Worm (Caenorhabditis elegans) whole organism, L1 larva: ENCODE results near the gene F53F8.7.

ENCODE experiments used
- C04F5.9 ChIP-seq: sonication (generic microtip); optimal IDR thresholded peaks from 2 replicates; lab custom pipeline; 2016; ENCODE audit warnings: missing genetic modification characterization, missing compliant biosample characterization
- blmp-1 ChIP-seq: fragments of 150-350 bp; optimal IDR thresholded peaks from 2 replicates; lab custom pipeline; 2014; ENCODE audit warnings: missing biosample characterization, missing genetic modification characterization
- ceh-63 ChIP-seq: fragments of 200-800 bp; sonication (Bioruptor generic); optimal IDR thresholded peaks from 2 replicates; lab custom pipeline; 2018; ENCODE audit warnings: mild to moderate bottlenecking, missing genetic modification characterization, missing compliant biosample characterization
- ceh-82 ChIP-seq, 3 experiments: fragments of 150-350 bp in 1 of 3; sonication (generic microtip) in 2 of 3; optimal IDR thresholded peaks; 2 replicates each; lab custom pipeline; 2014 to 2017; ENCODE audit warnings: missing biosample characterization in 3 of 3, missing genetic modification characterization in 3 of 3
- ceh-90 ChIP-seq: sonication (generic microtip); optimal IDR thresholded peaks from 2 replicates; lab custom pipeline; 2016; ENCODE audit warnings: missing genetic modification characterization, missing compliant biosample characterization
- ces-1 ChIP-seq: fragments of 150-350 bp; optimal IDR thresholded peaks from 2 replicates; lab custom pipeline; 2014; ENCODE audit warnings: missing biosample characterization, missing genetic modification reagents, missing genetic modification characterization
- efl-1 ChIP-seq, 4 experiments: fragments of 150-350 bp; optimal IDR thresholded peaks in 3 of 4; peaks in 1 of 4; 1 replicate in 1 of 4; 2 replicates in 3 of 4; lab custom pipeline; 2014; ENCODE audit warnings: missing biosample characterization in 2 of 4, missing genetic modification characterization in 2 of 4, missing genetic modification reagents in 2 of 4
- elt-2 ChIP-seq: sonication (generic microtip); optimal IDR thresholded peaks from 2 replicates; lab custom pipeline; 2016; ENCODE audit warnings: missing genetic modification characterization, mild to moderate bottlenecking, inconsistent platforms, missing compliant biosample characterization, missing genetic modification reagents
- ets-5 ChIP-seq: fragments of 200-800 bp; sonication (Bioruptor generic); IDR thresholded peaks from 2 replicates; pipeline ENCODE4 v1.3.6; 2022; ENCODE audit warnings: missing genetic modification characterization, missing compliant biosample characterization
- fkh-10 ChIP-seq: sonication (generic microtip); optimal IDR thresholded peaks from 2 replicates; lab custom pipeline; 2017; ENCODE audit warnings: missing biosample characterization, missing genetic modification reagents, missing genetic modification characterization
- fkh-4 ChIP-seq: sonication (generic microtip); optimal IDR thresholded peaks from 2 replicates; lab custom pipeline; 2016; ENCODE audit warnings: missing compliant biosample characterization, missing genetic modification characterization, borderline replicate concordance
- fkh-8 ChIP-seq: sonication (generic microtip); optimal IDR thresholded peaks from 2 replicates; lab custom pipeline; 2016; ENCODE audit warnings: mild to moderate bottlenecking, missing genetic modification characterization, missing compliant biosample characterization
- fos-1 ChIP-seq: fragments of 150-350 bp; optimal IDR thresholded peaks from 2 replicates; lab custom pipeline; 2014; ENCODE audit warnings: missing biosample characterization, missing genetic modification characterization
- grh-1 ChIP-seq: fragments of 200-800 bp; sonication (Bioruptor generic); IDR thresholded peaks from 2 replicates; pipeline ENCODE4 v1.3.6; 2022; ENCODE audit warnings: missing genetic modification reagents, missing genetic modification characterization, missing compliant biosample characterization
- hlh-17 ChIP-seq: fragments of 200-800 bp; sonication (Bioruptor generic); optimal IDR thresholded peaks from 2 replicates; lab custom pipeline; 2018; ENCODE audit warnings: missing genetic modification characterization, mild to moderate bottlenecking, missing compliant biosample characterization, moderate library complexity, borderline replicate concordance
- hpl-2 ChIP-seq: fragments of 150-350 bp; optimal IDR thresholded peaks from 2 replicates; lab custom pipeline; 2014; ENCODE audit warnings: missing biosample characterization, missing genetic modification reagents, missing genetic modification characterization
- irx-1 ChIP-seq: sonication (generic microtip); optimal IDR thresholded peaks from 2 replicates; lab custom pipeline; 2016; ENCODE audit warnings: missing genetic modification characterization, missing compliant biosample characterization
- lin-14 ChIP-seq: fragments of 200-800 bp; sonication (Bioruptor generic); optimal IDR thresholded peaks from 2 replicates; lab custom pipeline; 2018; ENCODE audit warnings: mild to moderate bottlenecking, missing genetic modification characterization, moderate library complexity, missing compliant biosample characterization
- lin-35 ChIP-seq, 2 experiments: fragments of 150-350 bp; optimal IDR thresholded peaks; 2 replicates each; lab custom pipeline; 2014; ENCODE audit warnings: missing biosample characterization in 2 of 2, missing genetic modification characterization in 2 of 2, missing genetic modification reagents in 2 of 2
- lin-39 ChIP-seq: fragments of 150-350 bp; optimal IDR thresholded peaks from 2 replicates; lab custom pipeline; 2014; ENCODE audit warnings: missing biosample characterization, missing genetic modification reagents, missing genetic modification characterization
- lir-3 ChIP-seq: sonication (generic microtip); optimal IDR thresholded peaks from 2 replicates; lab custom pipeline; 2016; ENCODE audit warnings: mild to moderate bottlenecking, missing genetic modification characterization, moderate library complexity, missing compliant biosample characterization; ENCODE audit not compliant: poor library complexity
- lsy-2 ChIP-seq, 2 experiments: fragments of 150-350 bp; optimal IDR thresholded peaks; 2 replicates each; lab custom pipeline; 2014; ENCODE audit warnings: missing biosample characterization in 2 of 2, missing genetic modification characterization in 2 of 2
- mab-9 ChIP-seq: fragments of 200-800 bp; sonication (Bioruptor generic); IDR thresholded peaks from 2 replicates; pipeline ENCODE4 v1.3.6; 2022; ENCODE audit warnings: missing genetic modification reagents, missing genetic modification characterization, missing compliant biosample characterization
- mdl-1 ChIP-seq, 2 experiments: fragments of 150-350 bp; optimal IDR thresholded peaks; 2 replicates each; lab custom pipeline; 2014 to 2017; ENCODE audit warnings: missing biosample characterization in 2 of 2, missing genetic modification characterization in 2 of 2, inconsistent platforms in 1 of 2
- mef-2 ChIP-seq: fragments of 150-350 bp; optimal IDR thresholded peaks from 2 replicates; lab custom pipeline; 2014; ENCODE audit warnings: missing biosample characterization, missing genetic modification characterization
- mep-1 ChIP-seq: fragments of 150-350 bp; optimal IDR thresholded peaks from 2 replicates; lab custom pipeline; 2014; ENCODE audit warnings: missing biosample characterization, missing genetic modification characterization
- nhr-12 ChIP-seq: sonication (generic microtip); optimal IDR thresholded peaks from 2 replicates; lab custom pipeline; 2017; ENCODE audit warnings: missing biosample characterization, missing genetic modification characterization
- nhr-19 ChIP-seq: fragments of 200-800 bp; sonication (Bioruptor generic); conservative IDR thresholded peaks from 2 replicates; pipeline ENCODE4 v1.3.6; 2022; ENCODE audit warnings: missing genetic modification characterization, missing compliant biosample characterization
- nhr-20 ChIP-seq: sonication (generic microtip); optimal IDR thresholded peaks from 2 replicates; lab custom pipeline; 2016; ENCODE audit warnings: mild to moderate bottlenecking, missing genetic modification characterization, missing compliant biosample characterization
- nhr-237 ChIP-seq: fragments of 150-350 bp; optimal IDR thresholded peaks from 2 replicates; lab custom pipeline; 2014; ENCODE audit warnings: missing biosample characterization, missing genetic modification characterization
- nhr-47 ChIP-seq: sonication (generic microtip); optimal IDR thresholded peaks from 2 replicates; lab custom pipeline; 2016; ENCODE audit warnings: mild to moderate bottlenecking, missing genetic modification characterization, moderate library complexity, missing compliant biosample characterization
- nhr-71 ChIP-seq: sonication (generic microtip); optimal IDR thresholded peaks from 2 replicates; lab custom pipeline; 2016; ENCODE audit warnings: mild to moderate bottlenecking, missing genetic modification characterization, moderate library complexity, missing compliant biosample characterization
- nhr-85 ChIP-seq: sonication (generic microtip); peaks from one replicate; lab custom pipeline; 2016; ENCODE audit warnings: missing genetic modification characterization, inconsistent platforms, missing compliant biosample characterization
- nhr-90 ChIP-seq: sonication (generic microtip); optimal IDR thresholded peaks from 2 replicates; lab custom pipeline; 2016; ENCODE audit warnings: mild to moderate bottlenecking, missing genetic modification characterization, missing compliant biosample characterization; ENCODE audit not compliant: poor library complexity
- pag-3 ChIP-seq: sonication (generic microtip); optimal IDR thresholded peaks from 2 replicates; lab custom pipeline; 2017; ENCODE audit warnings: missing genetic modification characterization, mild to moderate bottlenecking, missing compliant biosample characterization, antibody characterized with exemption, borderline replicate concordance; ENCODE audit not compliant: insufficient read depth
- rnt-1 ChIP-seq: sonication (generic microtip); optimal IDR thresholded peaks from 2 replicates; lab custom pipeline; 2016; ENCODE audit warnings: mild to moderate bottlenecking, missing genetic modification characterization, moderate library complexity, missing compliant biosample characterization
- snpc-4 ChIP-seq: fragments of 150-350 bp; optimal IDR thresholded peaks from 2 replicates; lab custom pipeline; 2014; ENCODE audit warnings: missing biosample characterization, missing genetic modification characterization
- snu-23 ChIP-seq: sonication (generic microtip); optimal IDR thresholded peaks from 2 replicates; lab custom pipeline; 2016; ENCODE audit warnings: missing genetic modification characterization, missing compliant biosample characterization
- sox-4 ChIP-seq: sonication (generic microtip); optimal IDR thresholded peaks from 2 replicates; lab custom pipeline; 2016; ENCODE audit warnings: missing genetic modification characterization, missing compliant biosample characterization
- swsn-7 ChIP-seq: sonication (generic microtip); optimal IDR thresholded peaks from 2 replicates; lab custom pipeline; 2016; ENCODE audit warnings: missing genetic modification characterization, missing compliant biosample characterization
- tbx-2 ChIP-seq: sonication (generic microtip); optimal IDR thresholded peaks from 2 replicates; lab custom pipeline; 2016; ENCODE audit warnings: missing genetic modification characterization, missing compliant biosample characterization
- tlp-1 ChIP-seq: fragments of 150-350 bp; optimal IDR thresholded peaks from 2 replicates; lab custom pipeline; 2014; ENCODE audit warnings: missing biosample characterization, missing genetic modification characterization
- unc-130 ChIP-seq: fragments of 150-350 bp; optimal IDR thresholded peaks from 2 replicates; lab custom pipeline; 2017; ENCODE audit warnings: missing biosample characterization, missing genetic modification characterization, inconsistent platforms
- unc-86 ChIP-seq: sonication (generic microtip); optimal IDR thresholded peaks from 2 replicates; lab custom pipeline; 2016; ENCODE audit warnings: missing genetic modification characterization, missing compliant biosample characterization
- unc-98 ChIP-seq: fragments of 200-800 bp; sonication (Bioruptor generic); IDR thresholded peaks from 2 replicates; pipeline ENCODE4 v1.3.6; 2022; ENCODE audit warnings: missing genetic modification characterization, missing compliant biosample characterization
- vab-15 ChIP-seq: sonication (generic microtip); optimal IDR thresholded peaks from 2 replicates; lab custom pipeline; 2017; ENCODE audit warnings: missing genotype, mild to moderate bottlenecking, missing genetic modification characterization, missing compliant biosample characterization
- xbp-1 ChIP-seq: sonication (generic microtip); optimal IDR thresholded peaks from 2 replicates; lab custom pipeline; 2016; ENCODE audit warnings: missing genetic modification characterization, missing compliant biosample characterization
- ztf-4 ChIP-seq: fragments of 150-350 bp; optimal IDR thresholded peaks from 2 replicates; lab custom pipeline; 2014; ENCODE audit warnings: missing biosample characterization, missing genetic modification characterization

The F53F8.7 gene

ce11 chrV:20710156-20710555 lies 12.0 kb upstream of the F53F8.7 start:
- peak; percentile 6 for TF ChIP-seq xbp-1 (tag; lab: Kevin White, UChicago)
- peak; percentile 12 for TF ChIP-seq fkh-10 (GFP tag; lab: Kevin White, UChicago)
- TF ChIP-seq lir-3 (tag; lab: Kevin White, UChicago) = peak; percentile 43
- peak; percentile 50 to 51 for TF ChIP-seq lsy-2 (tag; optimal IDR thresholded peaks at IDR 0.05; lab: Kevin White, UChicago)
- no peak for TF ChIP-seq nhr-85 (tag; lab: Kevin White, UChicago)
- peak in 1 of 2 experiments; percentile 45 for TF ChIP-seq lin-35 (GFP tag; optimal IDR thresholded peaks at IDR 0.05; lab: Kevin White, UChicago)
- TF ChIP-seq nhr-47 (tag; lab: Kevin White, UChicago) = peak; percentile 26
- peak; percentile 66 for TF ChIP-seq nhr-71
- peak; percentile 47 for TF ChIP-seq fkh-8
- TF ChIP-seq ets-5 (GFP tag; lab: Robert Waterston, UW) = no peak
- no peak for TF ChIP-seq grh-1 (GFP tag; lab: Robert Waterston, UW)
- peak; percentile 39 for TF ChIP-seq snu-23
- peak; percentile 81 for TF ChIP-seq lin-14 (GFP tag; lab: Kevin White, UChicago)
- peak; percentile 18 to 31 for TF ChIP-seq efl-1 (optimal IDR thresholded peaks at IDR 0.05; lab: Kevin White, UChicago)
- TF ChIP-seq efl-1 (GFP tag; optimal IDR thresholded peaks at IDR 0.05 in 1 of 2; lab: Kevin White, UChicago) = no peak
- peak; percentile 10 for TF ChIP-seq unc-130 (tag; lab: Kevin White, UChicago)
- TF ChIP-seq fkh-4 (tag; lab: Kevin White, UChicago) = no peak
- TF ChIP-seq pag-3 (tag; lab: Kevin White, UChicago) = no peak
- peak; percentile 0 for TF ChIP-seq mef-2
- TF ChIP-seq ztf-4 (tag; lab: Kevin White, UChicago) = peak; percentile 69
- TF ChIP-seq elt-2 = no peak
- TF ChIP-seq unc-86 (tag; lab: Kevin White, UChicago) = peak; percentile 29
- peak; percentile 77 for TF ChIP-seq rnt-1 (tag; lab: Kevin White, UChicago)
- peak; percentile 18 for TF ChIP-seq tbx-2 (tag; lab: Kevin White, UChicago)
- TF ChIP-seq mdl-1 (tag; optimal IDR thresholded peaks at IDR 0.05; lab: Kevin White, UChicago) = peak in 1 of 2 experiments; percentile 47

- peak; percentile 90 to 95 for TF ChIP-seq lin-35 (GFP tag; optimal IDR thresholded peaks at IDR 0.05; lab: Kevin White, UChicago)
- peak; percentile 29 to 57 (median 53) for TF ChIP-seq ceh-82 (tag; optimal IDR thresholded peaks at IDR 0.05; lab: Kevin White, UChicago)
- TF ChIP-seq unc-86 (tag; lab: Kevin White, UChicago) = peak; percentile 53
- TF ChIP-seq nhr-19 (GFP tag; lab: Robert Waterston, UW) = peak; percentile 62
- no peak for TF ChIP-seq tlp-1 (tag; lab: Kevin White, UChicago)
- TF ChIP-seq irx-1 (tag; lab: Kevin White, UChicago) = peak; percentile 49
- peak; percentile 71 for TF ChIP-seq nhr-90
- no peak for TF ChIP-seq ceh-63 (GFP tag; lab: Kevin White, UChicago)
- TF ChIP-seq unc-98 = no peak
- TF ChIP-seq xbp-1 (tag; lab: Kevin White, UChicago) = peak; percentile 56
- TF ChIP-seq nhr-237 (tag; lab: Kevin White, UChicago) = no peak
- TF ChIP-seq blmp-1 (tag; lab: Kevin White, UChicago) = peak; percentile 28
- peak; percentile 67 for TF ChIP-seq swsn-7 (tag; lab: Kevin White, UChicago)
- no peak for TF ChIP-seq ces-1 (GFP tag; lab: Kevin White, UChicago)
- no peak for TF ChIP-seq mab-9
- TF ChIP-seq fos-1 (tag; lab: Kevin White, UChicago) = peak; percentile 20
- TF ChIP-seq tbx-2 (tag; lab: Kevin White, UChicago) = peak; percentile 64
- TF ChIP-seq C04F5.9 (tag; lab: Kevin White, UChicago) = no peak
- peak; percentile 82 for TF ChIP-seq nhr-47 (tag; lab: Kevin White, UChicago)
- peak; percentile 69 for TF ChIP-seq snu-23
- peak; percentile 72 for TF ChIP-seq lin-39 (tag; lab: Kevin White, UChicago)
- TF ChIP-seq hlh-17 = no peak
- TF ChIP-seq pag-3 (tag; lab: Kevin White, UChicago) = no peak
- TF ChIP-seq elt-2 = no peak
- TF ChIP-seq nhr-12 (tag; lab: Kevin White, UChicago) = no peak
- TF ChIP-seq sox-4 (tag; lab: Kevin White, UChicago) = no peak
- TF ChIP-seq ztf-4 (tag; lab: Kevin White, UChicago) = no peak
- TF ChIP-seq ceh-90 (tag; lab: Kevin White, UChicago) = no peak
- peak; percentile 58 for TF ChIP-seq nhr-20 (tag; lab: Kevin White, UChicago)
- peak; percentile 49 for TF ChIP-seq snpc-4 (tag; lab: Kevin White, UChicago)
- TF ChIP-seq hpl-2 (GFP tag; lab: Kevin White, UChicago) = no peak
- peak; percentile 62 for TF ChIP-seq mep-1 (tag; lab: Kevin White, UChicago)
- TF ChIP-seq vab-15 = no peak
- TF ChIP-seq fkh-4 (tag; lab: Kevin White, UChicago) = no peak
These were observed 5.9 kb upstream of the F53F8.7 start, which contains the start of the genes F53F8.5 and F53F8.6 for ce11 chrV:20703998-20704572. F53F8.5 (minus strand) TSS chrV:20704049. F53F8.6 (plus strand) TSS chrV:20704227.
